Fruit fly (Drosophila melanogaster) whole organism, embryonic: ENCODE data around the gene CG10660.

Source experiments
- Adf1 ChIP-seq: fragments of 200-800 bp; sonication (Bioruptor generic); IDR thresholded peaks from 2 replicates; pipeline ENCODE4 v1.3.6; 2022; ENCODE audit warnings: missing biosample characterization, missing genetic modification characterization
- B-H2 ChIP-seq: fragments of 200-800 bp; sonication (Bioruptor generic); optimal IDR thresholded peaks from 2 replicates; lab custom pipeline; 2018; ENCODE audit warnings: missing biosample characterization, mild to moderate bottlenecking, missing genetic modification characterization
- Blimp-1 ChIP-seq: fragments of 200-800 bp; sonication (Bioruptor generic); optimal IDR thresholded peaks from 3 replicates; lab custom pipeline; 2018; ENCODE audit warnings: missing biosample characterization, missing genetic modification characterization, mild to moderate bottlenecking, moderate library complexity, missing genetic modification reagents
- CG10959 ChIP-seq: fragments of 200-800 bp; sonication (Bioruptor generic); IDR thresholded peaks from 2 replicates; pipeline ENCODE4 v1.3.6; 2022; ENCODE audit warnings: missing biosample characterization, missing genetic modification characterization
- CG11398 ChIP-seq: fragments of 200-800 bp; sonication (Bioruptor generic); optimal IDR thresholded peaks from 2 replicates; lab custom pipeline; 2016; ENCODE audit warnings: missing biosample characterization, missing genetic modification characterization
- CG12236 ChIP-seq: fragments of 200-800 bp; sonication (Bioruptor generic); optimal IDR thresholded peaks from 2 replicates; lab custom pipeline; 2016; ENCODE audit warnings: missing biosample characterization, missing genetic modification characterization
- CG12299 ChIP-seq: fragments of 200-800 bp; sonication (Bioruptor generic); optimal IDR thresholded peaks from 2 replicates; lab custom pipeline; 2018; ENCODE audit warnings: missing biosample characterization, mild to moderate bottlenecking, missing genetic modification characterization
- CG12391 ChIP-seq: fragments of 200-800 bp; sonication (Bioruptor generic); optimal IDR thresholded peaks from 3 replicates; lab custom pipeline; 2018; ENCODE audit warnings: missing biosample characterization, mild to moderate bottlenecking, missing genetic modification characterization, moderate library complexity
- CG12659 ChIP-seq: fragments of 200-800 bp; sonication (Bioruptor generic); optimal IDR thresholded peaks from 3 replicates; lab custom pipeline; 2017; ENCODE audit warnings: mild to moderate bottlenecking, missing biosample characterization, missing genetic modification reagents, missing genetic modification characterization
- CG12942 ChIP-seq: fragments of 200-800 bp; sonication (Bioruptor generic); optimal IDR thresholded peaks from 3 replicates; lab custom pipeline; 2016; ENCODE audit warnings: missing biosample characterization, missing genetic modification characterization
- CG13296 ChIP-seq: fragments of 200-800 bp; sonication (Bioruptor generic); optimal IDR thresholded peaks from 3 replicates; lab custom pipeline; 2018; ENCODE audit warnings: missing biosample characterization, mild to moderate bottlenecking, missing genetic modification characterization
- CG13424 ChIP-seq: fragments of 200-800 bp; sonication (Bioruptor generic); optimal IDR thresholded peaks from 2 replicates; lab custom pipeline; 2019; ENCODE audit warnings: missing biosample characterization, mild to moderate bottlenecking, missing genetic modification characterization, moderate library complexity
- CG16815 ChIP-seq: fragments of 200-800 bp; sonication (Bioruptor generic); optimal IDR thresholded peaks from 3 replicates; lab custom pipeline; 2017; ENCODE audit warnings: missing biosample characterization, mild to moderate bottlenecking, missing genetic modification characterization
- CG2129 ChIP-seq: fragments of 200-800 bp; sonication (Bioruptor generic); IDR thresholded peaks from 2 replicates; pipeline ENCODE4 v1.3.6; 2022; ENCODE audit warnings: missing biosample characterization, missing genetic modification characterization; ENCODE audit not compliant: partially characterized antibody
- CG3838 ChIP-seq: fragments of 200-800 bp; sonication (Bioruptor generic); optimal IDR thresholded peaks from 3 replicates; lab custom pipeline; 2016; ENCODE audit warnings: missing biosample characterization, missing genetic modification characterization
- CG6683 ChIP-seq: fragments of 200-800 bp; sonication (Bioruptor generic); optimal IDR thresholded peaks from 2 replicates; lab custom pipeline; 2017; ENCODE audit warnings: missing biosample characterization, mild to moderate bottlenecking, missing genetic modification characterization, missing genetic modification reagents
- CG6854 ChIP-seq: fragments of 200-800 bp; sonication (Bioruptor generic); optimal IDR thresholded peaks from 3 replicates; lab custom pipeline; 2017; ENCODE audit warnings: missing biosample characterization, mild to moderate bottlenecking, missing genetic modification characterization
- CG7357 ChIP-seq: fragments of 200-800 bp; sonication (Bioruptor generic); IDR thresholded peaks from 3 replicates; pipeline ENCODE4 v1.3.6; 2022; ENCODE audit warnings: missing biosample characterization, missing genetic modification characterization
- CG7372 ChIP-seq: fragments of 200-800 bp; sonication (Bioruptor generic); IDR thresholded peaks from 2 replicates; pipeline ENCODE4 v1.3.6; 2022; ENCODE audit warnings: missing biosample characterization, missing genetic modification characterization
- CG7745 ChIP-seq: fragments of 200-800 bp; sonication (Bioruptor generic); optimal IDR thresholded peaks from 2 replicates; lab custom pipeline; 2018; ENCODE audit warnings: missing biosample characterization, mild to moderate bottlenecking, missing genetic modification characterization, moderate library complexity
- CG8089 ChIP-seq: fragments of 200-800 bp; sonication (Bioruptor generic); optimal IDR thresholded peaks from 3 replicates; lab custom pipeline; 2016; ENCODE audit warnings: missing biosample characterization, missing genetic modification characterization
- CG8388 ChIP-seq: fragments of 200-800 bp; sonication (Bioruptor generic); optimal IDR thresholded peaks from 2 replicates; lab custom pipeline; 2019; ENCODE audit warnings: missing biosample characterization, mild to moderate bottlenecking, missing genetic modification characterization, moderate library complexity
- CG8924 ChIP-seq: fragments of 200-800 bp; optimal IDR thresholded peaks from 3 replicates; lab custom pipeline; 2019; ENCODE audit warnings: missing biosample characterization, mild to moderate bottlenecking, missing genetic modification characterization, moderate library complexity
- CG9609 ChIP-seq: fragments of 200-800 bp; sonication (Bioruptor generic); optimal IDR thresholded peaks from 3 replicates; lab custom pipeline; 2016; ENCODE audit warnings: missing biosample characterization, missing genetic modification characterization
- D ChIP-seq, 2 experiments: fragments of 200-800 bp in 1 of 2; fragments of >200 bp in 1 of 2; sonication (Bioruptor generic) in 1 of 2; optimal IDR thresholded peaks; 2 replicates in 1 of 2; 3 replicates in 1 of 2; lab custom pipeline; 2017; ENCODE audit warnings: mild to moderate bottlenecking in 1 of 2, missing biosample characterization in 1 of 2, missing genetic modification characterization in 1 of 2, missing genetic modification reagents in 1 of 2
- E2f2 ChIP-seq: fragments of 200-800 bp; sonication (Bioruptor generic); IDR thresholded peaks from 2 replicates; pipeline ENCODE4 v1.3.6; 2022; ENCODE audit warnings: missing biosample characterization, missing genetic modification characterization
- Eip74EF ChIP-seq, 2 experiments: fragments of 200-800 bp in 1 of 2; fragments of >200 bp in 1 of 2; sonication (Bioruptor generic) in 1 of 2; optimal IDR thresholded peaks; 2 replicates each; lab custom pipeline; 2017 to 2019; ENCODE audit warnings: missing biosample characterization in 2 of 2, missing genetic modification characterization in 2 of 2, mild to moderate bottlenecking in 1 of 2, moderate library complexity in 1 of 2
- HLH3B ChIP-seq: fragments of 200-800 bp; sonication (Bioruptor generic); IDR thresholded peaks from 2 replicates; pipeline ENCODE4 v1.3.6; 2022; ENCODE audit warnings: missing biosample characterization, missing genetic modification characterization
- Hand ChIP-seq: fragments of 200-800 bp; sonication (Bioruptor generic); optimal IDR thresholded peaks from 2 replicates; lab custom pipeline; 2017; ENCODE audit warnings: mild to moderate bottlenecking, missing biosample characterization, missing genetic modification reagents, missing genetic modification characterization
- Jarid2 ChIP-seq: fragments of 200-800 bp; sonication (Bioruptor generic); optimal IDR thresholded peaks from 3 replicates; lab custom pipeline; 2017; ENCODE audit warnings: mild to moderate bottlenecking, missing biosample characterization, missing genetic modification reagents, missing genetic modification characterization
- Opbp ChIP-seq: fragments of 200-800 bp; sonication (Bioruptor generic); IDR thresholded peaks from 3 replicates; pipeline ENCODE4 v1.3.6; 2022; ENCODE audit warnings: missing biosample characterization, missing genetic modification characterization; ENCODE audit not compliant: partially characterized antibody
- PHDP ChIP-seq: fragments of 200-800 bp; sonication (Bioruptor generic); optimal IDR thresholded peaks from 3 replicates; lab custom pipeline; 2018; ENCODE audit warnings: missing biosample characterization, mild to moderate bottlenecking, missing genetic modification characterization, moderate library complexity
- Vsx1 ChIP-seq: fragments of 200-800 bp; sonication (Bioruptor generic); optimal IDR thresholded peaks from 2 replicates; lab custom pipeline; 2017; ENCODE audit warnings: missing biosample characterization, mild to moderate bottlenecking, missing genetic modification characterization, missing genetic modification reagents
- chif ChIP-seq, 2 experiments: fragments of 200-800 bp; sonication (Bioruptor generic); optimal IDR thresholded peaks; 3 replicates each; lab custom pipeline; 2016; ENCODE audit warnings: missing biosample characterization in 2 of 2, missing genetic modification characterization in 2 of 2
- chinmo ChIP-seq: fragments of 200-800 bp; sonication (Bioruptor generic); IDR thresholded peaks from 4 replicates; pipeline ENCODE4 v1.3.6; 2022; ENCODE audit warnings: missing biosample characterization, missing genetic modification characterization; ENCODE audit not compliant: partially characterized antibody
- chm ChIP-seq: fragments of 200-800 bp; sonication (Bioruptor generic); IDR thresholded peaks from 2 replicates; pipeline ENCODE4 v1.3.6; 2022; ENCODE audit warnings: missing biosample characterization, missing genetic modification characterization
- crc ChIP-seq: fragments of 200-800 bp; sonication (Bioruptor generic); optimal IDR thresholded peaks from 2 replicates; lab custom pipeline; 2016; ENCODE audit warnings: missing biosample characterization, missing genetic modification characterization
- crol ChIP-seq: fragments of 200-800 bp; sonication (Bioruptor generic); IDR thresholded peaks from 2 replicates; pipeline ENCODE4 v1.3.6; 2022; ENCODE audit warnings: missing biosample characterization, missing genetic modification characterization
- dm ChIP-seq: fragments of 200-800 bp; sonication (Bioruptor generic); optimal IDR thresholded peaks from 3 replicates; lab custom pipeline; 2016; ENCODE audit warnings: missing biosample characterization, missing genetic modification characterization
- ewg ChIP-seq: fragments of 200-800 bp; sonication (Bioruptor generic); optimal IDR thresholded peaks from 3 replicates; lab custom pipeline; 2017; ENCODE audit warnings: mild to moderate bottlenecking, missing biosample characterization, missing genetic modification reagents, missing genetic modification characterization
- exex ChIP-seq: fragments of 200-800 bp; sonication (Bioruptor generic); optimal IDR thresholded peaks from 4 replicates; lab custom pipeline; 2018; ENCODE audit warnings: missing biosample characterization, mild to moderate bottlenecking, missing genetic modification characterization, moderate library complexity
- fu2 ChIP-seq: fragments of 200-800 bp; sonication (Bioruptor generic); optimal IDR thresholded peaks from 2 replicates; lab custom pipeline; 2016; ENCODE audit warnings: missing biosample characterization, missing genetic modification characterization
- jumu ChIP-seq: fragments of 200-800 bp; sonication (Bioruptor generic); optimal IDR thresholded peaks from 3 replicates; lab custom pipeline; 2016; ENCODE audit warnings: missing biosample characterization, missing genetic modification characterization
- nerfin-2 ChIP-seq: fragments of 200-800 bp; sonication (Bioruptor generic); IDR thresholded peaks from 2 replicates; pipeline ENCODE4 v1.3.6; 2022; ENCODE audit warnings: missing biosample characterization, missing genetic modification characterization; ENCODE audit not compliant: partially characterized antibody
- pho ChIP-seq: fragments of 200-800 bp; sonication (Bioruptor generic); optimal IDR thresholded peaks from 2 replicates; lab custom pipeline; 2016; ENCODE audit warnings: missing biosample characterization, missing genetic modification characterization
- psq ChIP-seq: fragments of 200-800 bp; sonication (Bioruptor generic); optimal IDR thresholded peaks from 2 replicates; lab custom pipeline; 2017; ENCODE audit warnings: missing biosample characterization, missing genetic modification characterization
- ttk ChIP-seq: fragments of 200-800 bp; sonication (Bioruptor generic); IDR thresholded peaks from 2 replicates; pipeline ENCODE4 v2.1.2; 2022; ENCODE audit warnings: missing biosample characterization, missing genetic modification characterization
- unpg ChIP-seq: fragments of 200-800 bp; sonication (Bioruptor generic); optimal IDR thresholded peaks from 3 replicates; lab custom pipeline; 2018; ENCODE audit warnings: missing biosample characterization, mild to moderate bottlenecking, missing genetic modification characterization, moderate library complexity

CG10660 gene

DNA sequence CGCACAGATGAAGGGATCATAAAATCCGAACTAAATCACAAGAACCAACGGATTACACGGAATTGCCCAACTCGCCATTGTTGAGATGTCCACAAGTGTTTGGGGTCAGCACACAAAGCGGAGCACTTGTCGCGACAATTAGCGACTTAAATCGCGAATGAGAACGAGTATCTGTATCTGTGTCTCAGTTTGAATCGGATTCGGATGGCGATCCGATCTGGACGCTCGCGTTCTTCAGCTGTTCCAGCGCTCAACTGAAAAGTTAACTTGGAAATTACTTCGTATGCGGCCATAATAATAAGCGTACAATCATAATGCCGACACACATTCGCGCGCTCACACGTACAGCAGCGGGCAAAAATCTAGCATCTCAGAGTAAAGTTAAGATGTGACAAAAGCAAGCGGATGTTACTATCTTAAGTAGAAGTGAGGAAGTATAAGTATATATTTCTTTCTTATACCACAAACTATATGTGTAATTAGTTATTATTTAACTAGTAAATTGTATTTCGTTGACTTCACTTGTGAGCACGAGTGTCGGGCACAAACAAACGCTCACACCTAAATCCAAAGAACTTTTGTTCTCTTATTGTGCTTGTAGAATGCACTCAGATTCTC lies at the start of gene CG10660 (continued):
- TF ChIP-seq Eip74EF (GFP tag; optimal IDR thresholded peaks at IDR 0.05; lab: Kevin White, UChicago): peak in 1 of 2 experiments; percentile 87
- TF ChIP-seq CG6854 (GFP tag; lab: Kevin White, UChicago): peak; percentile 76
- TF ChIP-seq CG10959: peak; percentile 66; the same call in 1 of the 2 replicates
- no peak for TF ChIP-seq nerfin-2
- peak; percentile 70 for TF ChIP-seq Hand (GFP tag; lab: Kevin White, UChicago)
- TF ChIP-seq psq: peak; percentile 65
- TF ChIP-seq CG13296: peak; percentile 52
- TF ChIP-seq ewg (GFP tag; lab: Kevin White, UChicago): peak; percentile 79
- TF ChIP-seq Jarid2 (GFP tag; lab: Kevin White, UChicago): peak; percentile 62
- TF ChIP-seq Opbp (GFP tag; lab: Robert Waterston, UW): no peak
- peak; percentile 92 for TF ChIP-seq HLH3B (GFP tag; lab: Robert Waterston, UW)
- peak; percentile 86 for TF ChIP-seq CG13424 (tag; lab: Kevin White, UChicago)
- TF ChIP-seq unpg (GFP tag; lab: Kevin White, UChicago): peak; percentile 94
- TF ChIP-seq CG9609 (GFP tag; lab: Kevin White, UChicago): peak; percentile 31
- peak; percentile 42 for TF ChIP-seq jumu (GFP tag; lab: Kevin White, UChicago)
- peak; percentile 50 for TF ChIP-seq fu2 (GFP tag; lab: Kevin White, UChicago)
- TF ChIP-seq CG8089 (GFP tag; lab: Kevin White, UChicago): peak; percentile 32
- peak; percentile 80 to 82 for TF ChIP-seq chif (GFP tag; optimal IDR thresholded peaks at IDR 0.05; lab: Kevin White, UChicago)
- TF ChIP-seq pho (GFP tag; lab: Kevin White, UChicago): peak; percentile 48
- TF ChIP-seq CG12391: peak; percentile 92
- TF ChIP-seq CG11398 (GFP tag; lab: Kevin White, UChicago): peak; percentile 40
- peak; percentile 91 for TF ChIP-seq CG8388
- peak; percentile 93 for TF ChIP-seq CG8924 (tag; lab: Kevin White, UChicago)
- no peak for TF ChIP-seq crol (GFP tag; lab: Robert Waterston, UW)
- TF ChIP-seq PHDP (tag; lab: Kevin White, UChicago): peak; percentile 94
- peak; percentile 59 for TF ChIP-seq Adf1 (GFP tag; lab: Robert Waterston, UW)
- TF ChIP-seq CG7745 (tag; lab: Kevin White, UChicago): peak; percentile 12
- TF ChIP-seq CG3838 (GFP tag; lab: Kevin White, UChicago): peak; percentile 57
- peak; percentile 22 for TF ChIP-seq exex (tag; lab: Kevin White, UChicago)
- TF ChIP-seq CG12299 (tag; lab: Kevin White, UChicago): peak; percentile 80
- peak; percentile 91 for TF ChIP-seq chm (GFP tag; lab: Robert Waterston, UW)
- peak; percentile 71 for TF ChIP-seq E2f2 (GFP tag; lab: Robert Waterston, UW)
- peak; percentile 66 for TF ChIP-seq CG12942 (GFP tag; lab: Kevin White, UChicago)
- TF ChIP-seq crc (GFP tag; lab: Kevin White, UChicago): peak; percentile 21
- TF ChIP-seq Vsx1: peak; percentile 77
- peak; percentile 56 for TF ChIP-seq dm
- peak; percentile 73 for TF ChIP-seq CG7357 (GFP tag; lab: Robert Waterston, UW)
- TF ChIP-seq CG12659 (GFP tag; lab: Kevin White, UChicago): peak; percentile 84
- peak; percentile 46 for TF ChIP-seq CG12236 (GFP tag; lab: Kevin White, UChicago)
- no peak for TF ChIP-seq B-H2
- TF ChIP-seq CG7372: peak; percentile 64
- no peak for TF ChIP-seq CG2129 (GFP tag; lab: Robert Waterston, UW)
- peak; percentile 68 for TF ChIP-seq CG16815 (GFP tag; lab: Kevin White, UChicago)
- TF ChIP-seq chinmo (GFP tag; lab: Robert Waterston, UW): no peak
- peak; percentile 56 for TF ChIP-seq CG6683 (GFP tag; lab: Kevin White, UChicago)
- peak; percentile 90 for TF ChIP-seq Blimp-1
- TF ChIP-seq ttk (GFP tag; lab: Robert Waterston, UW): peak; percentile 80
- TF ChIP-seq D (optimal IDR thresholded peaks at IDR 0.05; lab: Kevin White, UChicago): no peak
- TF ChIP-seq D (GFP tag; optimal IDR thresholded peaks at IDR 0.05; lab: Kevin White, UChicago): peak; percentile 88
